Fruit fly (Drosophila melanogaster) whole organism: Measurements from ENCODE around the gene CG34434.

ENCODE experiments used
- CG8478 ChIP-seq: fragments of >200 bp; optimal IDR thresholded peaks from 2 replicates; lab custom pipeline; 2018; ENCODE audit warnings: inconsistent platforms
- Dll ChIP-seq: fragments of >200 bp; optimal IDR thresholded peaks from 2 replicates; lab custom pipeline; 2017
- EcR ChIP-seq, 2 experiments: fragments of >200 bp; optimal IDR thresholded peaks; 2 replicates each; lab custom pipeline; 2017; ENCODE audit warnings: missing biosample characterization in 2 of 2, missing genetic modification characterization in 2 of 2, missing genetic modification reagents in 2 of 2
- pan ChIP-seq: fragments of >200 bp; optimal IDR thresholded peaks from 2 replicates; lab custom pipeline; 2017
- psq ChIP-seq: fragments of >200 bp; optimal IDR thresholded peaks from 2 replicates; lab custom pipeline; 2017
- usp ChIP-seq: fragments of >200 bp; optimal IDR thresholded peaks from 2 replicates; lab custom pipeline; 2017; ENCODE audit warnings: missing biosample characterization, missing genetic modification characterization, mixed read lengths

The CG34434 gene

dm6 chrX:5596554-5596953 lies 19.6 kb downstream of the CG34434 start:
- TF ChIP-seq Dll (lab: Kevin White, UChicago), result no peak
- TF ChIP-seq pan (lab: Kevin White, UChicago), result no peak
- no peak for TF ChIP-seq CG8478 (lab: Kevin White, UChicago)
- TF ChIP-seq EcR (GFP tag; optimal IDR thresholded peaks at IDR 0.05; lab: Kevin White, UChicago), result no peak
- TF ChIP-seq usp (GFP tag; lab: Kevin White, UChicago), result no peak
- TF ChIP-seq psq (lab: Kevin White, UChicago), result no peak

dm6 chrX:5593868-5594267 lies 22.3 kb downstream of the CG34434 start, which contains the start of gene Vsx1:
Gene Vsx1 (plus strand): TSS chrX:5594255.
- TF ChIP-seq CG8478 (lab: Kevin White, UChicago), result peak; percentile 96
- TF ChIP-seq Dll (lab: Kevin White, UChicago), result peak; percentile 9
- no peak for TF ChIP-seq EcR (GFP tag; optimal IDR thresholded peaks at IDR 0.05; lab: Kevin White, UChicago)
- no peak for TF ChIP-seq pan (lab: Kevin White, UChicago)
- TF ChIP-seq psq (lab: Kevin White, UChicago), result no peak
- no peak for TF ChIP-seq usp (GFP tag; lab: Kevin White, UChicago)

- no peak for TF ChIP-seq Dll (lab: Kevin White, UChicago)
- TF ChIP-seq psq (lab: Kevin White, UChicago), result no peak
- TF ChIP-seq CG8478 (lab: Kevin White, UChicago), result no peak
- TF ChIP-seq pan (lab: Kevin White, UChicago), result no peak
- TF ChIP-seq EcR (GFP tag; optimal IDR thresholded peaks at IDR 0.05; lab: Kevin White, UChicago), result no peak
- TF ChIP-seq usp (GFP tag; lab: Kevin White, UChicago), result no peak
Measured at dm6 chrX:5589990-5590389, 26.2 kb downstream of the CG34434 start.

dm6 chrX:5588454-5588853 lies 27.7 kb downstream of the CG34434 start:
- TF ChIP-seq CG8478 (lab: Kevin White, UChicago), result no peak
- TF ChIP-seq EcR (GFP tag; optimal IDR thresholded peaks at IDR 0.05; lab: Kevin White, UChicago), result no peak
- TF ChIP-seq pan (lab: Kevin White, UChicago), result no peak
- TF ChIP-seq psq (lab: Kevin White, UChicago), result no peak
- TF ChIP-seq usp (GFP tag; lab: Kevin White, UChicago), result no peak
- no peak for TF ChIP-seq Dll (lab: Kevin White, UChicago)

dm6 chrX:5587023-5587422 lies 29.1 kb downstream of the CG34434 start:
- TF ChIP-seq usp (GFP tag; lab: Kevin White, UChicago) (no peak), Dll (lab: Kevin White, UChicago) (no peak), psq (lab: Kevin White, UChicago) (no peak), pan (lab: Kevin White, UChicago) (no peak), CG8478 (lab: Kevin White, UChicago) (no peak), EcR (GFP tag; optimal IDR thresholded peaks at IDR 0.05; lab: Kevin White, UChicago) (no peak)

dm6 chrX:5579484-5579883 lies 36.7 kb downstream of the CG34434 start:
- no peak for TF ChIP-seq psq (lab: Kevin White, UChicago)
- peak; percentile 79 for TF ChIP-seq CG8478 (lab: Kevin White, UChicago)
- no peak for TF ChIP-seq EcR (GFP tag; optimal IDR thresholded peaks at IDR 0.05; lab: Kevin White, UChicago)
